Worm (Caenorhabditis elegans): ENCODE results near the gene T22H9.1.

DNA sequence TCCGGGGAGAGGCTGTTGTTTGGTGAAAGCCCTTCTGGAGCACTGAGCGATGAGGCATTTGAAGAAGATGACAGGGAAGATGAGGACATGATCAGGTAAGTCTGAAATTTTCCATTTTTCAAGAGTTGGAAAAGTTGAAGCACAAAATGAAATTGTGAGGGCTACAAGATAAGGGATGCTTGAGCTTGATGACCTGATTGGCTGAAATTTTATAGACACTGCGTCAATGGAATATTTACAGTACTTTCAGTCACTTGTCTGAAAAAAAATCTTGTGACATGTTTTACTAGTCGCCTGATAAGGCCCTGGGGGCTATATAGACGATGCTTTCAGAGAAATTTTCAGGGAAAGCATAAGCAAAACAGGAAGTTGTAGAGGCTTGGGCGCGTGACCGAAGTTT is 23.2 kb upstream of the T22H9.1 start, which contains the start of gene dmd-8:
- TF ChIP-seq sea-2 (GFP tag; IDR thresholded peaks at IDR 0.05) (no peak), dpff-1 (tag; optimal IDR thresholded peaks at IDR 0.05) (no peak), nhr-80 (tag; optimal IDR thresholded peaks at IDR 0.05) (no peak), madf-6 (GFP tag; IDR thresholded peaks at IDR 0.05) (no peak)

All from whole organism, young adult.